Fruit fly (Drosophila melanogaster): ENCODE data around the gene CG2006.
A peak's percentile ranks its signal among the peaks of the same experiment; 100 is the strongest.

CG2006 gene

DNA sequence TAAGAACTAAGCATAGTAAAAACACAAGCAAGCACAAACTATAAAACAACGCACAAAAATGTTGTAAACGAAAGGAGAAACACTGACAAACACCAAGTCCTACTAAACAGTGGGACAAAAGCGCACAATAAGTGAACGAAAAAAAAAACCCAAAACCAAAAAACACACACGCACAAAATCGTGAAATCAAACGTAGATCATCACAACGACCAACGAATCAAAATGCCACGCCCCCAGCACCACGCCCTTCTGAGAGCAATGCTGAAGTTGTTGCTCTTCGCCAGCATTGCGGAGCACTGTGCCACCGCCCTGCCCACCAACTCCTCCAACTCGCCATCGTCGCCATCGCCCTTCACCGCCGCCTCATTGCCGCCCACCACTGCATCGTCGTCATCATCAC lies 27.4 kb upstream of the CG2006 start (continued):
- TF ChIP-seq CG34406 (GFP tag; optimal IDR thresholded peaks at IDR 0.05): peak; percentile 1
- TF ChIP-seq esn (GFP tag; optimal IDR thresholded peaks at IDR 0.05): no peak
- TF ChIP-seq CG8119 (GFP tag; IDR thresholded peaks at IDR 0.05): no peak
- TF ChIP-seq CG6792 (GFP tag; optimal IDR thresholded peaks at IDR 0.05): peak; percentile 33
- TF ChIP-seq Hr38 (GFP tag; optimal IDR thresholded peaks at IDR 0.05): no peak
- 0 out of 2 replicates have a peak, but pooled peaks have one; percentile 23 for TF ChIP-seq CG15336 (GFP tag; IDR thresholded peaks at IDR 0.05)
- TF ChIP-seq Ets21C (GFP tag; optimal IDR thresholded peaks at IDR 0.05): no peak
- TF ChIP-seq pdm3 (GFP tag; optimal IDR thresholded peaks at IDR 0.05): no peak
- no peak for TF ChIP-seq Ets96B (tag; optimal IDR thresholded peaks at IDR 0.05)
- no peak for TF ChIP-seq CG16779 (tag; optimal IDR thresholded peaks at IDR 0.05)
- no peak for TF ChIP-seq CG32006 (GFP tag; optimal IDR thresholded peaks at IDR 0.05)
- TF ChIP-seq CG11902 (GFP tag; optimal IDR thresholded peaks at IDR 0.05): no peak
- no peak for TF ChIP-seq CG3032 (tag; optimal IDR thresholded peaks at IDR 0.05)
- TF ChIP-seq dac (GFP tag; optimal IDR thresholded peaks at IDR 0.05): no peak
- TF ChIP-seq eg (GFP tag; IDR thresholded peaks at IDR 0.05): 0 out of 3 replicates have a peak, but pooled peaks have one; percentile 32
- peak; percentile 35 for TF ChIP-seq CG31627 (GFP tag; optimal IDR thresholded peaks at IDR 0.05)

DNA sequence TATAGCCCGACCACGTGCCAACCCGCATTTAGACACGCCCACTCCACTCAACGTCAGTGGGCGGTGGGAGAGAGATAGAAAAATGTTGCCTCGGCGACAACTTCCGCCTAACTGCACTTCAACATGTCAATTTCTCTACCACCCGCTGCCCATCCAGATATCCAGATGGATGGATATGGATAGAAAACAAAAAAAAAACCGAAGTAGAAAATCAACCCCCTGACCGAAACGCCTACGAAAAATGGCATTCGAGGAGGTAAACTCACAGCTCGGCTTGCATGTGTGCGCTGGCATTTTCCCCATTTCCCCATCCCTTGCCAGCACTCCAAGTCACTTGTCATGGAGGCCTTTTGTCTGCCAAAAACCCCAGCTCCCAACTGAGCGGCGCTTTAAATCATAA lies 22.5 kb upstream of the CG2006 start:
- no peak for TF ChIP-seq CG10669 (GFP tag; optimal IDR thresholded peaks at IDR 0.05)

DNA sequence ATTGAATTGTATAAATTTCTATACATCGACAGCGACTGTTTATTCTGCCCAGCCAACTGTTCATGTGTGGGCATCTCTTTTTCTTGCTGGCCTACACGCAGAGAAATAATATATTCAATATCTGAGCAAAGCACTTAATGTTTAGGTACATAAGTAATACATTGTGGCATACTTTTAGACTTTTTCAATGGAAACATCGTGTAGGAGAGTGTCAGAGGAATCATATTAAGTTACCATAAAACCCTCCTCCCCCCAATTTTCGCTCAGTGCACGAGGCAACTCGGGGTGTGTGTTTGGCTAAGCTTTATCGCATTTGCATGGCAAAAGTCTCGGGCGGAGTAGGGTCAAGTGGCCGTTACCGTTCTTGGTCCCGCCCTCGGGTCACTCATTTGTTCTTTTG lies 19.1 kb upstream of the CG2006 start:
- TF ChIP-seq CG8119 (GFP tag; IDR thresholded peaks at IDR 0.05) (no peak), CG32006 (GFP tag; optimal IDR thresholded peaks at IDR 0.05) (peak; percentile 16), CG6276 (GFP tag; optimal IDR thresholded peaks at IDR 0.05) (no peak), CG34406 (GFP tag; optimal IDR thresholded peaks at IDR 0.05) (no peak), Eip93F (GFP tag; optimal IDR thresholded peaks at IDR 0.05) (no peak), CG11902 (GFP tag; optimal IDR thresholded peaks at IDR 0.05) (no peak), vri (GFP tag; optimal IDR thresholded peaks at IDR 0.05) (no peak), topi (GFP tag; optimal IDR thresholded peaks at IDR 0.05) (no peak), net (GFP tag; optimal IDR thresholded peaks at IDR 0.05) (no peak), esn (GFP tag; optimal IDR thresholded peaks at IDR 0.05) (no peak), Eip75B (GFP tag; optimal IDR thresholded peaks at IDR 0.05) (no peak), Hr4 (GFP tag; optimal IDR thresholded peaks at IDR 0.05) (no peak), Smox (GFP tag; optimal IDR thresholded peaks at IDR 0.05) (no peak), Sox102F (GFP tag; optimal IDR thresholded peaks at IDR 0.05) (no peak), CG3919 (GFP tag; optimal IDR thresholded peaks at IDR 0.05) (no peak), achi (GFP tag; optimal IDR thresholded peaks at IDR 0.05) (no peak), CG15336 (GFP tag; IDR thresholded peaks at IDR 0.05) (no peak), Hr39 (GFP tag; optimal IDR thresholded peaks at IDR 0.05) (peak; percentile 11), CG4318 (GFP tag; optimal IDR thresholded peaks at IDR 0.05) (no peak), CG10631 (GFP tag; optimal IDR thresholded peaks at IDR 0.05) (no peak), pdm3 (GFP tag; optimal IDR thresholded peaks at IDR 0.05) (peak; percentile 12), CG9139 (GFP tag; optimal IDR thresholded peaks at IDR 0.05) (no peak), Gug (GFP tag; IDR thresholded peaks at IDR 0.05) (no peak), Eip78C (GFP tag) (peak; percentile 63), Sox14 (GFP tag; optimal IDR thresholded peaks at IDR 0.05) (peak; percentile 11), eg (GFP tag; IDR thresholded peaks at IDR 0.05) (no peak), Blimp-1 (GFP tag; optimal IDR thresholded peaks at IDR 0.05) (no peak), CG16779 (tag; optimal IDR thresholded peaks at IDR 0.05) (no peak), ss (GFP tag; optimal IDR thresholded peaks at IDR 0.05) (no peak), fd85E (GFP tag; optimal IDR thresholded peaks at IDR 0.05) (no peak), CG6854 (GFP tag; optimal IDR thresholded peaks at IDR 0.05) (no peak), acj6 (GFP tag; optimal IDR thresholded peaks at IDR 0.05) (no peak), Ets21C (GFP tag; optimal IDR thresholded peaks at IDR 0.05) (no peak), CG7368 (GFP tag; optimal IDR thresholded peaks at IDR 0.05) (no peak), Met (GFP tag; optimal IDR thresholded peaks at IDR 0.05) (no peak), CG11762 (GFP tag; optimal IDR thresholded peaks at IDR 0.05; ENCODE audit: insufficient read depth) (no peak), OdsH (GFP tag; optimal IDR thresholded peaks at IDR 0.05) (peak; percentile 6), CG11294 (GFP tag; IDR thresholded peaks at IDR 0.05) (no peak)

Measured in whole organism, prepupa.